Worm (Caenorhabditis elegans) whole organism, late embryonic: ENCODE data around the gene srz-1.

ENCODE experiments used
- F13H6.1 ChIP-seq: sonication (generic microtip); optimal IDR thresholded peaks from 2 replicates; lab custom pipeline; 2016; ENCODE audit warnings: missing genetic modification characterization, missing compliant biosample characterization
- Y22D7AL.16 ChIP-seq: sonication (generic microtip); optimal IDR thresholded peaks from 2 replicates; lab custom pipeline; 2016; ENCODE audit warnings: missing genetic modification characterization, missing compliant biosample characterization
- ama-1 ChIP-seq: fragments of 150-350 bp; optimal IDR thresholded peaks from 2 replicates; lab custom pipeline; 2014
- ceh-18 ChIP-seq: sonication (generic microtip); optimal IDR thresholded peaks from 2 replicates; lab custom pipeline; 2016; ENCODE audit warnings: missing genetic modification characterization, missing compliant biosample characterization
- ceh-2 ChIP-seq: sonication (generic microtip); optimal IDR thresholded peaks from 2 replicates; lab custom pipeline; 2016; ENCODE audit warnings: missing genotype, missing genetic modification characterization, missing compliant biosample characterization
- ceh-34 ChIP-seq: sonication (generic microtip); optimal IDR thresholded peaks from 2 replicates; lab custom pipeline; 2016; ENCODE audit warnings: mild to moderate bottlenecking, missing genetic modification characterization, missing compliant biosample characterization
- ceh-45 ChIP-seq: fragments of 200-800 bp; sonication (Bioruptor generic); IDR thresholded peaks from 2 replicates; pipeline ENCODE4 v1.3.6; 2022; ENCODE audit warnings: missing genetic modification reagents, missing genetic modification characterization, missing compliant biosample characterization
- dmd-4 ChIP-seq: sonication (generic microtip); optimal IDR thresholded peaks from 2 replicates; lab custom pipeline; 2016; ENCODE audit warnings: borderline replicate concordance, missing genetic modification characterization, missing compliant biosample characterization
- fkh-10 ChIP-seq: fragments of 150-350 bp; optimal IDR thresholded peaks from 2 replicates; lab custom pipeline; 2014; ENCODE audit warnings: missing biosample characterization, missing genetic modification reagents, missing genetic modification characterization
- hlh-13 ChIP-seq: fragments of 200-800 bp; sonication (Bioruptor generic); optimal IDR thresholded peaks from 2 replicates; lab custom pipeline; 2018; ENCODE audit warnings: mild to moderate bottlenecking, missing genetic modification characterization, missing compliant biosample characterization
- pag-3 ChIP-seq: sonication (generic microtip); optimal IDR thresholded peaks from 2 replicates; lab custom pipeline; 2016; ENCODE audit warnings: missing compliant biosample characterization, missing genetic modification characterization, borderline replicate concordance
- unc-55 ChIP-seq: sonication (generic microtip); optimal IDR thresholded peaks from 2 replicates; lab custom pipeline; 2017; ENCODE audit warnings: missing biosample characterization, missing genetic modification reagents, missing genetic modification characterization

DNA sequence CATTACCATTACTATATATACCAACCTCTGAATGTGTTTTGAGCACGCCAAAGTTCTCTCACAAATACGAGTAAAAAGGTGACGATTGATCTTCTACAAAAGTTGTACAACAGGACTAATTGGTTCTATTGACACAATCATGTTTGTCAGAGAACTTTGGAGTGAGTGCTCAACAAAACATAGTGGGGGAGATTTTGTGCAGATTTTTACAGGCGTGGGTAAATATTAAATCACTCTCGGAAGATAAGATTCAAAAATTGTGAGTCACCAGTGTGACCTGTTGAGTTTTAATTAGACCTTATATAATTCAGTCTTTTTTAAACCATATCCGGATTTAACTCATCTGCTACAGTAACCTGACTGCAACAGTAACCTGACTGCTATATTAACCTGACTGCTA lies 3.5 kb upstream of the srz-1 start, which contains the start of gene F14F8.8:
- TF ChIP-seq ceh-2 (tag; lab: Kevin White, UChicago) (no peak), fkh-10 (GFP tag; lab: Kevin White, UChicago) (no peak), ceh-34 (tag; lab: Kevin White, UChicago) (no peak), ceh-18 (tag; lab: Kevin White, UChicago) (no peak), ama-1 (no peak), unc-55 (GFP tag; lab: Kevin White, UChicago) (no peak), pag-3 (tag; lab: Kevin White, UChicago) (no peak), dmd-4 (tag; lab: Kevin White, UChicago) (no peak), F13H6.1 (tag; lab: Kevin White, UChicago) (no peak), ceh-45 (no peak), hlh-13 (GFP tag; lab: Kevin White, UChicago) (no peak), Y22D7AL.16 (tag; lab: Kevin White, UChicago) (no peak)
